Fruit fly (Drosophila melanogaster) whole organism, embryonic: ENCODE results near the gene waw.
A peak's percentile ranks its signal among the peaks of the same experiment; 100 is the strongest.

Experiments used
- Asciz ChIP-seq: fragments of 200-800 bp; sonication (Bioruptor generic); optimal IDR thresholded peaks from 2 replicates; lab custom pipeline; 2017; ENCODE audit warnings: missing biosample characterization, mild to moderate bottlenecking, missing genetic modification characterization, missing genetic modification reagents
- Bgb ChIP-seq: fragments of 200-800 bp; sonication (Bioruptor generic); IDR thresholded peaks from 2 replicates; pipeline ENCODE4 v1.3.6; 2022; ENCODE audit warnings: missing biosample characterization, missing genetic modification characterization; ENCODE audit not compliant: partially characterized antibody
- CG10274 ChIP-seq: fragments of 200-800 bp; sonication (Bioruptor generic); optimal IDR thresholded peaks from 3 replicates; lab custom pipeline; 2017; ENCODE audit warnings: missing biosample characterization, mild to moderate bottlenecking, missing genetic modification characterization
- CG10979 ChIP-seq: fragments of 200-800 bp; sonication (Bioruptor generic); optimal IDR thresholded peaks from 2 replicates; lab custom pipeline; 2018; ENCODE audit warnings: missing biosample characterization, mild to moderate bottlenecking, missing genetic modification characterization, moderate library complexity
- CG12219 ChIP-seq: fragments of 200-800 bp; sonication (Bioruptor generic); optimal IDR thresholded peaks from 3 replicates; lab custom pipeline; 2018; ENCODE audit warnings: missing biosample characterization, mild to moderate bottlenecking, missing genetic modification characterization
- CG14667 ChIP-seq: fragments of 200-800 bp; sonication (Bioruptor generic); IDR thresholded peaks from 2 replicates; pipeline ENCODE4 v1.3.6; 2022; ENCODE audit warnings: missing biosample characterization, missing genetic modification characterization
- CG16779 ChIP-seq: fragments of 200-800 bp; sonication (Bioruptor generic); IDR thresholded peaks from 2 replicates; pipeline ENCODE4 v1.3.6; 2022; ENCODE audit warnings: missing biosample characterization, missing genetic modification characterization
- CG17186 ChIP-seq: fragments of 200-800 bp; sonication (Bioruptor generic); optimal IDR thresholded peaks from 3 replicates; lab custom pipeline; 2017; ENCODE audit warnings: missing biosample characterization, missing genetic modification reagents, missing genetic modification characterization
- CG17361 ChIP-seq: fragments of 200-800 bp; sonication (Bioruptor generic); IDR thresholded peaks from 3 replicates; pipeline ENCODE4 v1.3.6; 2022; ENCODE audit warnings: missing biosample characterization, missing genetic modification characterization
- CG18764 ChIP-seq: fragments of 200-800 bp; sonication (Bioruptor generic); optimal IDR thresholded peaks from 3 replicates; lab custom pipeline; 2016; ENCODE audit warnings: missing biosample characterization, missing genetic modification characterization
- CG2889 ChIP-seq: fragments of 200-800 bp; sonication (Bioruptor generic); IDR thresholded peaks from 3 replicates; pipeline ENCODE4 v1.3.6; 2022; ENCODE audit warnings: missing biosample characterization, missing genetic modification characterization
- CG32772 ChIP-seq: fragments of 200-800 bp; sonication (Bioruptor generic); IDR thresholded peaks from 2 replicates; pipeline ENCODE4 v1.3.6; 2022; ENCODE audit warnings: missing biosample characterization, missing genetic modification characterization
- CG34376 ChIP-seq: fragments of 200-800 bp; sonication (Bioruptor generic); optimal IDR thresholded peaks from 2 replicates; lab custom pipeline; 2018; ENCODE audit warnings: missing biosample characterization, mild to moderate bottlenecking, missing genetic modification characterization
- CG4617 ChIP-seq: fragments of 200-800 bp; sonication (Bioruptor generic); optimal IDR thresholded peaks from 3 replicates; lab custom pipeline; 2016; ENCODE audit warnings: missing biosample characterization, missing genetic modification characterization, borderline replicate concordance
- CG6175 ChIP-seq: fragments of 200-800 bp; sonication (Bioruptor generic); IDR thresholded peaks from 3 replicates; pipeline ENCODE4 v1.3.6; 2022; ENCODE audit warnings: missing biosample characterization, missing genetic modification characterization
- CG8924 ChIP-seq: fragments of 200-800 bp; optimal IDR thresholded peaks from 3 replicates; lab custom pipeline; 2019; ENCODE audit warnings: missing biosample characterization, mild to moderate bottlenecking, missing genetic modification characterization, moderate library complexity
- CG9932 ChIP-seq: fragments of 200-800 bp; sonication (Bioruptor generic); IDR thresholded peaks from 2 replicates; pipeline ENCODE4 v1.3.6; 2022; ENCODE audit warnings: missing biosample characterization, missing genetic modification characterization
- Dad ChIP-seq: fragments of 200-800 bp; sonication (Bioruptor generic); optimal IDR thresholded peaks from 3 replicates; lab custom pipeline; 2016; ENCODE audit warnings: missing biosample characterization, missing genetic modification characterization
- Deaf1 ChIP-seq: fragments of 200-800 bp; optimal IDR thresholded peaks from 3 replicates; lab custom pipeline; 2019; ENCODE audit warnings: missing biosample characterization, mild to moderate bottlenecking, missing genetic modification characterization, moderate library complexity
- Dfd ChIP-seq, 2 experiments: fragments of >200 bp; optimal IDR thresholded peaks; 2 replicates each; lab custom pipeline; 2017; ENCODE audit warnings: missing biosample characterization in 2 of 2, missing genetic modification characterization in 2 of 2
- Doc3 ChIP-seq: fragments of 200-800 bp; sonication (Bioruptor generic); IDR thresholded peaks from 3 replicates; pipeline ENCODE4 v1.3.6; 2022; ENCODE audit warnings: missing biosample characterization, missing genetic modification characterization; ENCODE audit not compliant: partially characterized antibody
- Elba2 ChIP-seq: fragments of 200-800 bp; sonication (Bioruptor generic); optimal IDR thresholded peaks from 3 replicates; lab custom pipeline; 2016; ENCODE audit warnings: missing biosample characterization, missing genetic modification characterization
- Fer3 ChIP-seq: fragments of 200-800 bp; sonication (Bioruptor generic); optimal IDR thresholded peaks from 2 replicates; lab custom pipeline; 2018; ENCODE audit warnings: missing biosample characterization, mild to moderate bottlenecking, missing genetic modification characterization, moderate library complexity
- HLH4C ChIP-seq: fragments of 200-800 bp; sonication (Bioruptor generic); IDR thresholded peaks from 3 replicates; pipeline ENCODE4 v1.3.6; 2022; ENCODE audit warnings: missing biosample characterization, missing genetic modification characterization; ENCODE audit not compliant: partially characterized antibody
- Hand ChIP-seq: fragments of 200-800 bp; sonication (Bioruptor generic); optimal IDR thresholded peaks from 2 replicates; lab custom pipeline; 2017; ENCODE audit warnings: mild to moderate bottlenecking, missing biosample characterization, missing genetic modification reagents, missing genetic modification characterization
- Hey ChIP-seq: fragments of 200-800 bp; sonication (Bioruptor generic); optimal IDR thresholded peaks from 3 replicates; lab custom pipeline; 2018; ENCODE audit warnings: missing biosample characterization, mild to moderate bottlenecking, missing genetic modification characterization
- Nf-YB ChIP-seq: fragments of 200-800 bp; sonication (Bioruptor generic); optimal IDR thresholded peaks from 3 replicates; lab custom pipeline; 2019; ENCODE audit warnings: missing biosample characterization, mild to moderate bottlenecking, missing genetic modification characterization, moderate library complexity
- Oaz ChIP-seq: fragments of 200-800 bp; sonication (Bioruptor generic); IDR thresholded peaks from 2 replicates; pipeline ENCODE4 v1.3.6; 2022; ENCODE audit warnings: missing biosample characterization, missing genetic modification characterization
- Ptx1 ChIP-seq: fragments of 200-800 bp; sonication (Bioruptor generic); IDR thresholded peaks from 2 replicates; pipeline ENCODE4 v1.3.6; 2022; ENCODE audit warnings: missing biosample characterization, missing genetic modification characterization
- Side ChIP-seq: fragments of 200-800 bp; sonication (Bioruptor generic); optimal IDR thresholded peaks from 2 replicates; lab custom pipeline; 2016; ENCODE audit warnings: missing biosample characterization, missing genetic modification characterization
- Sry-β ChIP-seq: fragments of 200-800 bp; sonication (Bioruptor generic); optimal IDR thresholded peaks from 2 replicates; lab custom pipeline; 2018; ENCODE audit warnings: missing biosample characterization, mild to moderate bottlenecking, missing genetic modification characterization, moderate library complexity
- TFAM ChIP-seq: fragments of 200-800 bp; sonication (Bioruptor generic); optimal IDR thresholded peaks from 2 replicates; lab custom pipeline; 2017; ENCODE audit warnings: missing biosample characterization, missing genetic modification characterization, inconsistent platforms
- Trl ChIP-seq, 3 experiments: fragments of >200 bp in 2 of 3; fragments of 200-800 bp in 1 of 3; sonication (Bioruptor generic) in 1 of 3; optimal IDR thresholded peaks; 2 replicates in 1 of 3; 3 replicates in 2 of 3; lab custom pipeline; 2016 to 2017; ENCODE audit warnings: missing biosample characterization in 1 of 3, missing genetic modification characterization in 1 of 3
- bigmax ChIP-seq: fragments of 200-800 bp; sonication (Bioruptor generic); optimal IDR thresholded peaks from 2 replicates; lab custom pipeline; 2018; ENCODE audit warnings: missing biosample characterization, mild to moderate bottlenecking, missing genetic modification characterization
- br ChIP-seq: fragments of >200 bp; optimal IDR thresholded peaks from 2 replicates; lab custom pipeline; 2017
- cad ChIP-seq: fragments of >200 bp; optimal IDR thresholded peaks from 2 replicates; lab custom pipeline; 2017; ENCODE audit warnings: missing biosample characterization, missing genetic modification characterization
- chn ChIP-seq: fragments of 200-800 bp; sonication (Bioruptor generic); optimal IDR thresholded peaks from 2 replicates; lab custom pipeline; 2016; ENCODE audit warnings: missing biosample characterization, missing genetic modification characterization
- da ChIP-seq: fragments of 200-800 bp; sonication (Bioruptor generic); optimal IDR thresholded peaks from 2 replicates; lab custom pipeline; 2016; ENCODE audit warnings: missing biosample characterization, missing genetic modification characterization
- emc ChIP-seq: fragments of 200-800 bp; sonication (Bioruptor generic); optimal IDR thresholded peaks from 2 replicates; lab custom pipeline; 2016; ENCODE audit warnings: missing biosample characterization, missing genetic modification characterization
- fd102C ChIP-seq: fragments of 200-800 bp; sonication (Bioruptor generic); optimal IDR thresholded peaks from 2 replicates; lab custom pipeline; 2018; ENCODE audit warnings: missing biosample characterization, mild to moderate bottlenecking, missing genetic modification characterization, moderate library complexity
- lola ChIP-seq, 3 experiments: fragments of >200 bp in 2 of 3; fragments of 200-800 bp in 1 of 3; sonication (Bioruptor generic) in 1 of 3; optimal IDR thresholded peaks; 2 replicates each; lab custom pipeline; 2017 to 2019; ENCODE audit warnings: missing biosample characterization in 3 of 3, missing genetic modification characterization in 3 of 3, mild to moderate bottlenecking in 1 of 3, moderate library complexity in 1 of 3
- maf-S ChIP-seq: fragments of 200-800 bp; sonication (Bioruptor generic); optimal IDR thresholded peaks from 2 replicates; lab custom pipeline; 2016; ENCODE audit warnings: missing biosample characterization, missing genetic modification characterization
- phol ChIP-seq: fragments of 200-800 bp; sonication (Bioruptor generic); optimal IDR thresholded peaks from 3 replicates; lab custom pipeline; 2018; ENCODE audit warnings: missing biosample characterization, mild to moderate bottlenecking, missing genetic modification characterization, moderate library complexity
- psq ChIP-seq: fragments of 200-800 bp; sonication (Bioruptor generic); optimal IDR thresholded peaks from 2 replicates; lab custom pipeline; 2017; ENCODE audit warnings: missing biosample characterization, missing genetic modification characterization
- sens-2 ChIP-seq: fragments of 200-800 bp; sonication (Bioruptor generic); IDR thresholded peaks from 2 replicates; pipeline ENCODE4 v1.3.6; 2022; ENCODE audit warnings: missing biosample characterization, missing genetic modification characterization
- seq ChIP-seq: fragments of 200-800 bp; sonication (Bioruptor generic); IDR thresholded peaks from 2 replicates; pipeline ENCODE4 v1.3.6; 2022; ENCODE audit warnings: missing biosample characterization, missing genetic modification characterization
- sna ChIP-seq: fragments of 200-800 bp; sonication (Bioruptor generic); IDR thresholded peaks from 2 replicates; pipeline ENCODE4 v1.3.6; 2022; ENCODE audit warnings: missing biosample characterization, missing genetic modification characterization; ENCODE audit not compliant: partially characterized antibody
- stc ChIP-seq: fragments of 200-800 bp; sonication (Bioruptor generic); IDR thresholded peaks from 2 replicates; pipeline ENCODE4 v1.3.6; 2022; ENCODE audit warnings: missing biosample characterization, missing genetic modification characterization
- stwl ChIP-seq: fragments of 200-800 bp; sonication (Bioruptor generic); optimal IDR thresholded peaks from 3 replicates; lab custom pipeline; 2018; ENCODE audit warnings: missing biosample characterization, mild to moderate bottlenecking, missing genetic modification characterization, moderate library complexity
- tna ChIP-seq: fragments of 200-800 bp; sonication (Bioruptor generic); IDR thresholded peaks from 2 replicates; pipeline ENCODE4 v1.3.6; 2022; ENCODE audit warnings: missing biosample characterization, missing genetic modification characterization; ENCODE audit not compliant: partially characterized antibody
- zfh1 ChIP-seq: fragments of 200-800 bp; sonication (Bioruptor generic); IDR thresholded peaks from 3 replicates; pipeline ENCODE4 v1.3.6; 2022; ENCODE audit warnings: missing biosample characterization, missing genetic modification characterization

waw gene

dm6 chrX:21362878-21363277 is at the start of gene waw, which contains the start of gene bbx (continued):
- TF ChIP-seq Sry-β (GFP tag; lab: Kevin White, UChicago) (no peak), CG34376 (GFP tag; lab: Kevin White, UChicago) (peak; percentile 20), sna (GFP tag; lab: Robert Waterston, UW) (no peak), CG8924 (tag; lab: Kevin White, UChicago) (no peak), Elba2 (no peak), Ptx1 (GFP tag; lab: Robert Waterston, UW) (no peak), Trl (optimal IDR thresholded peaks at IDR 0.05; lab: Kevin White, UChicago) (no peak), Trl (GFP tag; optimal IDR thresholded peaks at IDR 0.05; lab: Kevin White, UChicago) (peak; percentile 25), CG16779 (GFP tag; lab: Robert Waterston, UW) (no peak), stc (no peak), CG10979 (tag; lab: Kevin White, UChicago) (peak; percentile 96), CG10274 (no peak), Fer3 (tag; lab: Kevin White, UChicago) (peak; percentile 26), da (no peak), CG18764 (GFP tag; lab: Kevin White, UChicago) (peak; percentile 6), Deaf1 (tag; lab: Kevin White, UChicago) (no peak), lola (GFP tag; optimal IDR thresholded peaks at IDR 0.05; lab: Kevin White, UChicago) (peak in 1 of 3 experiments; percentile 22), psq (no peak), tna (GFP tag; lab: Robert Waterston, UW) (no peak), maf-S (GFP tag; lab: Kevin White, UChicago) (peak; percentile 50), CG9932 (GFP tag; lab: Robert Waterston, UW) (no peak), emc (GFP tag; lab: Kevin White, UChicago) (no peak), phol (peak; percentile 46), zfh1 (GFP tag; lab: Robert Waterston, UW) (no peak), Hand (no peak), cad (GFP tag; lab: Kevin White, UChicago) (no peak), CG2889 (no peak), Hey (tag; lab: Kevin White, UChicago) (no peak), Asciz (GFP tag; lab: Kevin White, UChicago) (no peak), bigmax (peak; percentile 23), fd102C (GFP tag; lab: Kevin White, UChicago) (no peak), Bgb (GFP tag; lab: Robert Waterston, UW) (no peak), CG14667 (GFP tag; lab: Robert Waterston, UW) (no peak), Dfd (GFP tag; optimal IDR thresholded peaks at IDR 0.05; lab: Kevin White, UChicago) (no peak), CG32772 (GFP tag; lab: Robert Waterston, UW) (peak; percentile 37; the same call in 1 of the 2 replicates), CG6175 (GFP tag; lab: Robert Waterston, UW) (no peak), CG17186 (GFP tag; lab: Kevin White, UChicago) (no peak), stwl (peak; percentile 57), Oaz (GFP tag; lab: Robert Waterston, UW) (no peak), sens-2 (GFP tag; lab: Robert Waterston, UW) (no peak), Dad (GFP tag; lab: Kevin White, UChicago) (no peak), Doc3 (no peak), chn (GFP tag; lab: Kevin White, UChicago) (no peak), Nf-YB (GFP tag; lab: Kevin White, UChicago) (no peak), CG12219 (GFP tag; lab: Kevin White, UChicago) (no peak), TFAM (GFP tag; lab: Kevin White, UChicago) (no peak), seq (GFP tag; lab: Robert Waterston, UW) (no peak), CG17361 (peak; percentile 20; the same call in 1 of the 3 replicates), Side (GFP tag; lab: Kevin White, UChicago) (no peak), CG4617 (GFP tag; lab: Kevin White, UChicago) (peak; percentile 55), br (lab: Kevin White, UChicago) (no peak), HLH4C (GFP tag; lab: Robert Waterston, UW) (no peak)
